Worm (Caenorhabditis elegans): ENCODE measurements around the gene C05E4.15.

The C05E4.15 gene

DNA sequence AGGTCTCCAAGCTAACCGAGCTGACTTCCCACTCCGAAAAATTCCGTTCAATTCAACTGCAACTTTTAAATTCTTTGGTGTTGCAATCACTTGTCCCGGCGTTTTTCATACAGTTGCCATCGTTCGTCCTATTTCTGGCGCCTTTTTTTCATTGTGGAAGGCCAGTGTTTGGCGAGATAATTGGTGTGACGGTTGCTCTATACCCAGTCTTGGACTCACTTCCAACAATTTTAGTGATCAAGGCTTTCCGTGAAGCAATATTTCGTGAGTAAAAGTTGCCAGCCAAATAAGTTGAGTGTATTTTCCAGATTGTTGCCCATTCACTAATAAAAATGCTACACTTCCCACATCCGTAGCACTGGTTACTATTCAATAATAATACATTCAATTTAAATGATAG lies 11.1 kb upstream of the C05E4.15 start:
- TF ChIP-seq ceh-9 (tag; optimal IDR thresholded peaks at IDR 0.05): no peak
- no peak for TF ChIP-seq nhr-43 (tag; optimal IDR thresholded peaks at IDR 0.05; ENCODE audit: poor library complexity, severe bottlenecking)
- no peak for TF ChIP-seq egl-27 (tag; optimal IDR thresholded peaks at IDR 0.05)
- no peak for TF ChIP-seq mdl-1 (tag; optimal IDR thresholded peaks at IDR 0.05)
- TF ChIP-seq ceh-82 (tag; optimal IDR thresholded peaks at IDR 0.05): no peak
- no peak for TF ChIP-seq nhr-23 (tag; optimal IDR thresholded peaks at IDR 0.05)
- no peak for TF ChIP-seq ceh-16 (tag; optimal IDR thresholded peaks at IDR 0.05)
- TF ChIP-seq lin-15B (tag; optimal IDR thresholded peaks at IDR 0.05): no peak
- no peak for TF ChIP-seq elt-3 (tag; optimal IDR thresholded peaks at IDR 0.05)
- TF ChIP-seq aly-2 (tag; optimal IDR thresholded peaks at IDR 0.05): no peak

DNA sequence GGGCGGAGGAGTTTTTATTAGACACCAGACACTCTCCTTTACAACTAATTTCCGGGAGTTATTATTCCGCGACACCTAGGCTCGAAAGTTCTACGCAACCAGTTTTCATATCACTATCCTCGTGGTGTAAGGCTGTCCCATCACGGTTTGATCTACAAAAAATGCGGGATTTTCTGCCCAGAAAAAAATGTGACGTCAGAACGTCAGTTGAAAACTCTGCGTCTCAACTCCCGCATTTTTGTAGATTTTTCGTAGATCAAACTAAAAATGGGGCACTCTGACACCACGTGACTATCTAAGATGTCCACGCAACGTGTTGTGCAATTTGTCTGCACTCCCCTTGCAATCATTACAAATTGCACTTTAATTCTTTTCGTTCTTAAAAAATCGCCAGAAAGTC lies 3.6 kb upstream of the C05E4.15 start, which contains the start of gene str-238:
Gene str-238, plus strand, starts transcription at position 301 of the 400 bp plus-strand sequence.
- TF ChIP-seq unc-62 (GFP tag; optimal IDR thresholded peaks at IDR 0.05): no peak
- TF ChIP-seq ceh-82 (tag; optimal IDR thresholded peaks at IDR 0.05): no peak
- TF ChIP-seq skn-1 (tag; optimal IDR thresholded peaks at IDR 0.05): no peak
- no peak for TF ChIP-seq nhr-12 (tag; optimal IDR thresholded peaks at IDR 0.05)
- TF ChIP-seq elt-1 (tag; optimal IDR thresholded peaks at IDR 0.05): no peak
- no peak for TF ChIP-seq R02D3.7 (tag; optimal IDR thresholded peaks at IDR 0.05)
- no peak for TF ChIP-seq fkh-10 (GFP tag; optimal IDR thresholded peaks at IDR 0.05)
- TF ChIP-seq nfya-1 (tag; optimal IDR thresholded peaks at IDR 0.05; ENCODE audit: insufficient read depth): no peak
- no peak for TF ChIP-seq nhr-25 (tag; optimal IDR thresholded peaks at IDR 0.05)
- no peak for TF ChIP-seq sea-2 (GFP tag; optimal IDR thresholded peaks at IDR 0.05)
- no peak for TF ChIP-seq pqm-1 (tag; optimal IDR thresholded peaks at IDR 0.05)

DNA sequence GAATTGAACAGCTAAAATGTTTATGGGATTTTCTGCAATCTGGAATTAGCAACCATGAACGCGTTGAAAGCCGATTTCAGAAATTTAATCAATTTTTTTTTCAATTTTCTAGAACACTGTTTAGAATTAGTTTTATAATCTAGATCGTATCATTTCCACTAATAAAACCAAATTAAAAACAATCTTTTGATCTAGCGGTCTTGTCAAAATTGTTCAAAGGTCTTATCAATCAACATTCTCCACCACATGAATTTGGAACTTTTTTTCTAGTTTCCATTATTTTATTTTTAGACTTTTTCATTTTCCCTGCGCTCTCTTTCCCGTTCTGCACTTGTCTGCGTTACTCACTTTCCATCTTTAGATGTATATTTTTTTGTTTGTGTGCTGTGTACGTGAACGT lies 1.2 kb upstream of the C05E4.15 start, which contains the start of gene srp-2:
Gene srp-2, plus strand, starts transcription at position 301 of the 400 bp plus-strand sequence.
- TF ChIP-seq elt-2 (tag; optimal IDR thresholded peaks at IDR 0.05) (no peak), ceh-9 (tag; optimal IDR thresholded peaks at IDR 0.05) (no peak), fkh-10 (GFP tag; optimal IDR thresholded peaks at IDR 0.05) (no peak), ceh-82 (tag; optimal IDR thresholded peaks at IDR 0.05) (no peak), elt-1 (tag; optimal IDR thresholded peaks at IDR 0.05) (no peak), mdl-1 (tag; optimal IDR thresholded peaks at IDR 0.05) (no peak), hmg-11 (tag; optimal IDR thresholded peaks at IDR 0.05) (no peak), unc-62 (GFP tag; optimal IDR thresholded peaks at IDR 0.05) (no peak), snpc-4 (tag; optimal IDR thresholded peaks at IDR 0.05) (no peak), eor-1 (tag; optimal IDR thresholded peaks at IDR 0.05) (no peak), nhr-67 (tag; optimal IDR thresholded peaks at IDR 0.05) (no peak), mml-1 (tag; optimal IDR thresholded peaks at IDR 0.05) (no peak), nhr-43 (tag; optimal IDR thresholded peaks at IDR 0.05; ENCODE audit: poor library complexity, severe bottlenecking) (no peak), aly-2 (tag; optimal IDR thresholded peaks at IDR 0.05) (no peak), nhr-237 (tag; optimal IDR thresholded peaks at IDR 0.05) (no peak), unc-39 (tag; optimal IDR thresholded peaks at IDR 0.05) (no peak), zag-1 (tag; optimal IDR thresholded peaks at IDR 0.05) (no peak), daf-12 (tag; optimal IDR thresholded peaks at IDR 0.05) (no peak), ceh-16 (tag; optimal IDR thresholded peaks at IDR 0.05) (no peak)

DNA sequence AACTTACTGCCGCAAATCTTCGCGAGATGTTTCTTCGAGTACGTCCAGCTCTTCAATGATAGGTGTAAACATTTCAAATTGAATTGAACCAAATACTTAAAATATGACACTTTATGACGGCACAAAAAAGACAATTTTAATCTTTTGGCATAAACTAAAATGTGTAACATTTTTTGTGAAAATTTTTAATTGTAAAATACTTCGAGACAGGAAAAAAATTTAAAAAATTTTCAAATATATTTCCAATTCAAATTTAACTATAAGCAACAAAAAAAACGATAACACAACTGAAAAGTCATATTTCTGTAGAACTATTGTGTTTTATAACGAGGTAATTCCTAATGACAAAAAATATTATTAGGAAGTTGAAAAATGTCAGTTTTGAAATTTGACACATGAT lies 747 bp upstream of the C05E4.15 start, which contains the start of gene C05E4.12:
Gene C05E4.12, minus strand, starts transcription at position 101 of the 400 bp plus-strand sequence.
- TF ChIP-seq hmg-11 (tag; optimal IDR thresholded peaks at IDR 0.05) (no peak), fkh-10 (GFP tag; optimal IDR thresholded peaks at IDR 0.05) (no peak), egl-5 (tag; optimal IDR thresholded peaks at IDR 0.05) (no peak), mdl-1 (tag; optimal IDR thresholded peaks at IDR 0.05) (no peak), nhr-11 (tag; optimal IDR thresholded peaks at IDR 0.05) (no peak), nhr-12 (tag; optimal IDR thresholded peaks at IDR 0.05) (no peak), nhr-23 (tag; optimal IDR thresholded peaks at IDR 0.05) (no peak), nfya-1 (tag; optimal IDR thresholded peaks at IDR 0.05; ENCODE audit: insufficient read depth) (no peak)

DNA sequence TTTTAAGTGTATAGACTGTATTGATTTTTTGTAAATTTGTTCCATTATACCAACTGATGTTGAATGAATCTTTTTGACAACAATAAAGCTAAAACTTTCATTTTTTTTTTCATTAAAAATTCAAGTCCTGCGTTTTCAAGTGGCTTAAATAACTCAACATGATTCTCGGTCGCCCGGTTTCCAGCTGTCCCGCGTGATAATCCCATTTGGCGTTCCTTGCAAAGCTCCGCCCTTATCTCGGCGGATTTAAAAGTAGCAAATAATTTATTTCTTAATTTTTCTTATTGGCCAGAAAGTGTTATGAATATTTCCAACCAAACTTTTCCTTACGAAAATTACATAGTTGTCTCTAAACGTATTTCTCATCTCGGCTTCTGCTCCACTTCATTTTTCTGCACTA lies 5.0 kb downstream of the C05E4.15 start, which contains the start of gene str-20:
Gene str-20, plus strand, starts transcription at position 301 of the 400 bp plus-strand sequence.
- TF ChIP-seq nhr-25 (tag; optimal IDR thresholded peaks at IDR 0.05) (no peak), aly-2 (tag; optimal IDR thresholded peaks at IDR 0.05) (no peak), fkh-2 (tag; optimal IDR thresholded peaks at IDR 0.05) (no peak), nhr-67 (tag; optimal IDR thresholded peaks at IDR 0.05) (no peak), lsy-12 (tag; optimal IDR thresholded peaks at IDR 0.05) (no peak)
